Worm (Caenorhabditis elegans): ENCODE results near the gene best-18.

best-18 gene

DNA sequence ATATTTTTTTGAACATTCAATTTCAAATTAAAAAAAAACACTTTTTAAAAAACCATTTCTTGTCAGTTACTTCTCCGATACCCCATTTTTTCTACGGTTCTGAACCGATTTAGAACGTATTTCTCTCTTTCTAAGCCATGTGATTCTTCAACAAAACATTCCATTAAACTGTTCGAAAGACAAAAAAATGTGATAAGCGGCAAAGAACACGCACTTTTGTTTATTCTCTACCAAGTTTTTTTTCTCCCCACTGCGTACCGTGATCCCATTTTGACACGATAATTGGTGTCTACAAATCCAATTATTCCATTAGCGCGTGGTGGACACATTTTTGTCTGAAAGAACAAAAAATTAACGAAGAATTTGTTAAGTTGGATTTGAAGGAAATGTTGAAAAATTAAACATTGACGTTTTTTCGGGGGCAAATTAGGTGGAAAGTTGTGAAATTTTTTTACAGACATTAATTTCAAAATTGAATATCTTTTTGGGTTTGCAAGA lies 29.2 kb downstream of the best-18 start:
- TF ChIP-seq T22C8.4 (GFP tag; IDR thresholded peaks at IDR 0.05) (no peak), med-1 (GFP tag; optimal IDR thresholded peaks at IDR 0.05; ENCODE audit: insufficient read depth) (no peak), klf-2 (GFP tag; conservative IDR thresholded peaks at IDR 0.05) (no peak), cog-1 (tag; optimal IDR thresholded peaks at IDR 0.05) (no peak), ref-1 (GFP tag; conservative IDR thresholded peaks at IDR 0.05) (no peak), ztf-23 (GFP tag; IDR thresholded peaks at IDR 0.05) (no peak), tab-1 (GFP tag; IDR thresholded peaks at IDR 0.05) (no peak), ztf-29 (GFP tag; IDR thresholded peaks at IDR 0.05) (no peak)

DNA sequence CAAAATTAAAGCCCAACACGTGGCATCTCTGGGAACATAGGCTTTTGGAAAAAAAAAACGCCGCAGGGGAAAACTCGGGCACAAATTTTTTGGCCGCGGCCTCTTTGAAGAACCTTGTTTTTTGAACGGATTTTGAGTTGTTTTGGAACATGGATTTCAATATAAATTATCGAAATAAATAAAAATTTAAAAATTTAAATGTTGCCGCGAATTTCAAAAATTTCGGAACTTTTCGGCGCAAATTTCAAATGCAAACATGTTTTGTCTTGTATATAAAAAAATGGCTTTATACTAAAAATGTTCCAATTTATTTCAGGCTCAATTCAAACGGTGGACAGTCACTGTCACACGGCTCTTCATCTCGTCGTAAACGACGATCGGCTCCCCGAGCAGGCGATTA lies 31.8 kb downstream of the best-18 start:
- TF ChIP-seq T22C8.4 (GFP tag; IDR thresholded peaks at IDR 0.05) (no peak), tab-1 (GFP tag; IDR thresholded peaks at IDR 0.05) (no peak), ref-1 (GFP tag; conservative IDR thresholded peaks at IDR 0.05) (no peak), cog-1 (tag; optimal IDR thresholded peaks at IDR 0.05) (no peak), ztf-29 (GFP tag; IDR thresholded peaks at IDR 0.05) (no peak), med-1 (GFP tag; optimal IDR thresholded peaks at IDR 0.05; ENCODE audit: insufficient read depth) (no peak), ztf-23 (GFP tag; IDR thresholded peaks at IDR 0.05) (no peak), klf-2 (GFP tag; conservative IDR thresholded peaks at IDR 0.05) (no peak), flt-1 (GFP tag; IDR thresholded peaks at IDR 0.05) (no peak)

DNA sequence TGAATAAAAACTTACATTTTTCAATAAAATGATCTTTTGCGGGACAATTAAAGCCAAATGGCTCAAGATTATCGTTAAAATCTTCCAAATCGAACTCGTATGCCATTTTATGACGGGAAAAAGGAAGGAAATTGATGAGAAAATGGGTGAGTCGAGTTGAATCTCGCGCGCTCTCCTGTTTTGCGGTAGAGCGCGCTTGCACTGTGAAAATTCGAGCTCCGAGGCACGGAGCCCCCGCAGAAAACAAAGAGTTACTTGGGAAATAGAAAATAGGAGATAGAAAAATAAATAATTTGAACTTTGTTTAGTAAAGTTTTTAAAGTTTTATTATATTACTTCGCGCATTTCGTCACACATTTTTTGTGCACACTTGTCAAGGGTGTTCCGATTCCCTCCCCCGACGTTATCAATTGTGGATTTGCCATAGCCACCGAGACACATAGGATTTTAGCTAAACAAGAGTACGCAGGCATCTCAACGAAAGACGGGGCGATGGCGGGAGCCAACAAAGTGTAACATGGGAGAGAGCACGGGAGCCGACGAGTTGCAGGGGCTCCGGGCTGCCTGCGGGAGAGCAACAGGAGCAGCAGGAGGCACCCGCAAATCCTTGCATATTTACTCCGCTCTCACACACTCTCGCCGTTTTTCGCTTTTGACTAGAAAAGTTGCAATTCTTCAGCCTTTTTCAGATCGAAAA lies 36.4 kb downstream of the best-18 start, which contains the start of the genes div-1 and cor-1:
Gene div-1 (minus strand): TSS at position 119 of the 697 bp plus-strand sequence.
Gene cor-1 (plus strand): TSS at position 671 of the 697 bp plus-strand sequence.
- TF ChIP-seq tab-1 (GFP tag; IDR thresholded peaks at IDR 0.05) (no peak), ref-1 (GFP tag; conservative IDR thresholded peaks at IDR 0.05) (0 out of 2 replicates have a peak, but pooled peaks have one; percentile 8)

DNA sequence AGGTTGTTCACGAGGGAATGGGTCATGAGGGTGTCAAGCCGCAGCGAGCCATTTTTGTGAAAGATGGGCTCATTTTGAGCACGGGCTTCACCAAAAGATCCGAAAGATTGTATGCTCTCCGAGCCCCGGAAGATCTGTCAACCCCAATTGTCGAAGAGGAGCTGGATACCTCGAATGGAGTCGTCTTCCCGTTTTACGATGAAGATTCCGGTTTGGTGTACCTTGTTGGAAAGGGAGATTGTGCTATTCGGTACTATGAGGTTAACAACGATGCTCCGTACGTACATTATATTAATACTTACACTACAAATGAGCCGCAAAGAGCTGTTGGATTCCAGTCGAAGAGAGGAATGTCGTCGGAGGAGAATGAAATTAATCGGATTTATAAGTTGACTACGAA lies 38.9 kb downstream of the best-18 start:
- TF ChIP-seq med-1 (GFP tag; optimal IDR thresholded peaks at IDR 0.05; ENCODE audit: insufficient read depth) (no peak), ztf-23 (GFP tag; IDR thresholded peaks at IDR 0.05) (no peak), ref-1 (GFP tag; conservative IDR thresholded peaks at IDR 0.05) (no peak), cog-1 (tag; optimal IDR thresholded peaks at IDR 0.05) (no peak), ztf-29 (GFP tag; IDR thresholded peaks at IDR 0.05) (no peak), klf-2 (GFP tag; conservative IDR thresholded peaks at IDR 0.05) (no peak), tab-1 (GFP tag; IDR thresholded peaks at IDR 0.05) (no peak), T22C8.4 (GFP tag; IDR thresholded peaks at IDR 0.05) (no peak), flt-1 (GFP tag; IDR thresholded peaks at IDR 0.05) (no peak)

DNA sequence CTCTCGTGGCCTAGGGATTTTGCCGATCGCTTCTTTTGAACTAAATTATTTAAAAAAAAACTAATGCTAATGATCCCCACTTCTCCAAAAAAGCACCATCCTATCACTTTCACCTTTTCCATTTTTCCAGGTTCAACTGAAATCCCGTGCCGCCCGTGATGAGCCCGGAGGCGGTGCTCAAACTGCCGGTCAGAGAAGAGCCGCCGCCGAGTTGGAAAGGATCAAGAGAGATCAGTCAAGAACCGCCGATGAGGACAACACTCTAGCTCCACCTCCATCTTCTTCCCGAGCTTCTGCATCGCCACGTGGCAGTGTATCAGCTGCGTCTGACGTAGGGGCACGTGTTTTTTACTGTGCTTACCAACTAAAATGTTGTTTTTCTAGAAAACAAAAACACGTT lies 41.1 kb downstream of the best-18 start:
- TF ChIP-seq ref-1 (GFP tag; conservative IDR thresholded peaks at IDR 0.05): no peak
- no peak for TF ChIP-seq ztf-23 (GFP tag; IDR thresholded peaks at IDR 0.05)
- no peak for TF ChIP-seq T22C8.4 (GFP tag; IDR thresholded peaks at IDR 0.05)
- no peak for TF ChIP-seq med-1 (GFP tag; optimal IDR thresholded peaks at IDR 0.05; ENCODE audit: insufficient read depth)
- TF ChIP-seq flt-1 (GFP tag; IDR thresholded peaks at IDR 0.05): no peak
- TF ChIP-seq ztf-29 (GFP tag; IDR thresholded peaks at IDR 0.05): no peak
- TF ChIP-seq klf-2 (GFP tag; conservative IDR thresholded peaks at IDR 0.05): no peak
- no peak for TF ChIP-seq cog-1 (tag; optimal IDR thresholded peaks at IDR 0.05)
- no peak for TF ChIP-seq tab-1 (GFP tag; IDR thresholded peaks at IDR 0.05)

DNA sequence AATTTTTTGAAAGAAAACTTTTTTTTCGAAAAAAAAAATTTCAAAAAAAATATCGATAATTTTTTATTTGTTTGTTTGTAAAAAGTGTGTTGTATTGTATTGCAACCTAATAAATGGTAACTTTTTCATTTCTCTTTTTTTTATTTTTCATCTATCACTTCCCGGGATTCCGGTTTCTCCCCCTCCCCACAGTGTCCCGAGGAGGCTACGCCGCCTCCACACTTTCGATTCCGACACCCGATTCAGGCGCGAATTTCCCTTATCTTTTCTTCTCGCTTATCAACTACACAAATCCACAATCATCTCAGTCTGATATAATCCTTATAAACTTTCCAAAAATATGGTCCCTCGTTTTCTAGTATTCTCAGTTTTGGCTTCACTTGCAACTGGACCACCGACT lies 42.4 kb downstream of the best-18 start, which contains the start of gene R01H10.4:
Gene R01H10.4 (plus strand): TSS at position 236 of the 400 bp plus-strand sequence.
- no peak for TF ChIP-seq ztf-23 (GFP tag; IDR thresholded peaks at IDR 0.05)
- TF ChIP-seq med-1 (GFP tag; optimal IDR thresholded peaks at IDR 0.05; ENCODE audit: insufficient read depth): no peak
- no peak for TF ChIP-seq ref-1 (GFP tag; conservative IDR thresholded peaks at IDR 0.05)
- no peak for TF ChIP-seq tab-1 (GFP tag; IDR thresholded peaks at IDR 0.05)
- TF ChIP-seq cog-1 (tag; optimal IDR thresholded peaks at IDR 0.05): no peak
- TF ChIP-seq flt-1 (GFP tag; IDR thresholded peaks at IDR 0.05): no peak
- TF ChIP-seq ztf-29 (GFP tag; IDR thresholded peaks at IDR 0.05): no peak
- no peak for TF ChIP-seq T22C8.4 (GFP tag; IDR thresholded peaks at IDR 0.05)
- no peak for TF ChIP-seq klf-2 (GFP tag; conservative IDR thresholded peaks at IDR 0.05)

DNA sequence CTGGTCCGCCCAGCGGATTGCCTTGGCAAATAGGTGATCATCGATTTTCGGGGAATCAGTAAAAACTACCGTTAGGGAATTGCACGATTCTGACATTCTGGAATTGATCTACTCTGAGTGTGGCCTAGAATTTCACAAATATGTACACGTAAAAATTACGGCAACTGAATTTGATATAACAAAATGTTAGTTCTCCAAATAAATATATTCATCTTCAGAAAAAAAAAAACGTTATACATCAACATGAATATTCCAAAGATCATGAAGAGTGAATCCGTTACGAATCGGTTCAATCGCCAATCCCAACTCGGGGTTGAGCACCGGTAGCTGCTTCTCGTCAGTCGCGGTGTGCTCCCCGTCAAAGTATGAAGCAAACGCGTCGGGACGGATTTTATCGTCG lies 46.4 kb downstream of the best-18 start, which contains the start of gene rip-1:
Gene rip-1 (minus strand): TSS at position 101 of the 400 bp plus-strand sequence.
- no peak for TF ChIP-seq tab-1 (GFP tag; IDR thresholded peaks at IDR 0.05)
- no peak for TF ChIP-seq med-1 (GFP tag; optimal IDR thresholded peaks at IDR 0.05; ENCODE audit: insufficient read depth)
- no peak for TF ChIP-seq T22C8.4 (GFP tag; IDR thresholded peaks at IDR 0.05)
- no peak for TF ChIP-seq ztf-23 (GFP tag; IDR thresholded peaks at IDR 0.05)
- no peak for TF ChIP-seq flt-1 (GFP tag; IDR thresholded peaks at IDR 0.05)
- no peak for TF ChIP-seq ztf-29 (GFP tag; IDR thresholded peaks at IDR 0.05)
- no peak for TF ChIP-seq ref-1 (GFP tag; conservative IDR thresholded peaks at IDR 0.05)
- TF ChIP-seq klf-2 (GFP tag; conservative IDR thresholded peaks at IDR 0.05): no peak
- TF ChIP-seq cog-1 (tag; optimal IDR thresholded peaks at IDR 0.05): no peak

DNA sequence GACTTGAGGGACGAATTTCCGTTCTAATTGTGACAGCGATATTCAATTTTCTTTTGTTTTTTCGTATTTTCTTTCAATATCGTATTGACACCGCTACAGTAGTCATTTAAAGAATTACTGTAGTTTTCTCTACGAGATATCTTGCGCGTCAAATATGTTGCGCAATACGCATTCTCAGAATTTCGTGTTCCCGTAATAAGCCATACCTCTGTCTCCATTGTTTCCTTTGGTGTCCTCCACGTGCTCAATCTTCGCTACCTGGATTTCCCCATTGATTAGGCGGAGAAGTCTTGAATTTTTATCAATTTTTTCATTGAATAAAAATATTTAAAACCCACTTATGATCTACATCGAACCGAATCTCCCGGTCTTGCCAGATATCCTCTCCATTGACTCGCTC lies 49.1 kb downstream of the best-18 start:
- TF ChIP-seq klf-2 (GFP tag; conservative IDR thresholded peaks at IDR 0.05) (no peak), ztf-29 (GFP tag; IDR thresholded peaks at IDR 0.05) (no peak), cog-1 (tag; optimal IDR thresholded peaks at IDR 0.05) (no peak), T22C8.4 (GFP tag; IDR thresholded peaks at IDR 0.05) (no peak), med-1 (GFP tag; optimal IDR thresholded peaks at IDR 0.05; ENCODE audit: insufficient read depth) (no peak), ztf-23 (GFP tag; IDR thresholded peaks at IDR 0.05) (no peak), flt-1 (GFP tag; IDR thresholded peaks at IDR 0.05) (no peak), ref-1 (GFP tag; conservative IDR thresholded peaks at IDR 0.05) (no peak), tab-1 (GFP tag; IDR thresholded peaks at IDR 0.05) (no peak)

DNA sequence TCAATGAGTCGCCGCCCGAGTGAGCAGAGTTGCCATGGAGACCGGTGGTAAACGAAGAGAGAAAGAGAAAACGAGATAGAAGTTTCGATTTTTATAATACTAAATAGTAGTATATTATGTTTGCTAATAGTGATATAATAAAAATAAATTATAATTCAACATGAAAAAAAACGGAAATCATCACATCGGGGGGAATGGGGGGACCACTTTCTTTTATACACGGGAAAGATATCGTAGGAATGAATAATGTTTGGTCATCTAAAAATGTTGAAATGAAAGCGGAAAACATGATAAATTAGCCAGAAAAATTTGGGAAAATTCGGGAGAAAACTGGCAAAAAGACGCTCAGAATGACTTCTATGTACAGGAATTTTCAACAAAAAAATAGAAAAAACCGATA lies 49.5 kb downstream of the best-18 start, which contains the start of gene bbs-5:
Gene bbs-5 (minus strand): TSS at position 101 of the 400 bp plus-strand sequence.
- TF ChIP-seq flt-1 (GFP tag; IDR thresholded peaks at IDR 0.05): no peak
- TF ChIP-seq ref-1 (GFP tag; conservative IDR thresholded peaks at IDR 0.05): no peak
- no peak for TF ChIP-seq T22C8.4 (GFP tag; IDR thresholded peaks at IDR 0.05)
- TF ChIP-seq tab-1 (GFP tag; IDR thresholded peaks at IDR 0.05): no peak
- no peak for TF ChIP-seq klf-2 (GFP tag; conservative IDR thresholded peaks at IDR 0.05)
- no peak for TF ChIP-seq ztf-23 (GFP tag; IDR thresholded peaks at IDR 0.05)
- no peak for TF ChIP-seq cog-1 (tag; optimal IDR thresholded peaks at IDR 0.05)
- no peak for TF ChIP-seq med-1 (GFP tag; optimal IDR thresholded peaks at IDR 0.05; ENCODE audit: insufficient read depth)
- TF ChIP-seq ztf-29 (GFP tag; IDR thresholded peaks at IDR 0.05): no peak

All from whole organism, midembryonic.